Fruit fly (Drosophila melanogaster) whole organism, adult: Measurements from ENCODE around the gene CG3199.

Experiments
- CG11617 ChIP-seq: fragments of 200-800 bp; sonication (Bioruptor generic); optimal IDR thresholded peaks from 2 replicates; lab custom pipeline; 2017; ENCODE audit warnings: mild to moderate bottlenecking, missing biosample characterization, missing genetic modification reagents, missing genetic modification characterization
- CG12768 ChIP-seq: fragments of 200-800 bp; sonication (Bioruptor generic); optimal IDR thresholded peaks from 2 replicates; lab custom pipeline; 2017; ENCODE audit warnings: missing biosample characterization, missing genetic modification characterization, mild to moderate bottlenecking, moderate library complexity, missing genetic modification reagents
- CG14711 ChIP-seq: fragments of 200-800 bp; sonication (Bioruptor generic); optimal IDR thresholded peaks from 2 replicates; lab custom pipeline; 2018; ENCODE audit warnings: missing biosample characterization, mild to moderate bottlenecking, missing genetic modification characterization, moderate library complexity
- CG7045 ChIP-seq: fragments of 200-800 bp; sonication (Bioruptor generic); optimal IDR thresholded peaks from 2 replicates; lab custom pipeline; 2017; ENCODE audit warnings: missing biosample characterization, mild to moderate bottlenecking, missing genetic modification characterization
- CG7101 ChIP-seq: fragments of 200-800 bp; sonication (Bioruptor generic); optimal IDR thresholded peaks from 2 replicates; lab custom pipeline; 2018; ENCODE audit warnings: missing biosample characterization, mild to moderate bottlenecking, missing genetic modification characterization, moderate library complexity
- bab1 ChIP-seq: fragments of 200-800 bp; sonication (Bioruptor generic); optimal IDR thresholded peaks from 3 replicates; lab custom pipeline; 2019; ENCODE audit warnings: missing biosample characterization, mild to moderate bottlenecking, missing genetic modification characterization, moderate library complexity
- kay ChIP-seq: fragments of 200-800 bp; sonication (Bioruptor generic); peaks from one replicate; lab custom pipeline; 2016; ENCODE audit warnings: missing biosample characterization, missing genetic modification characterization, borderline replicate concordance
- ovo ChIP-seq: fragments of 200-800 bp; sonication (Bioruptor generic); optimal IDR thresholded peaks from 2 replicates; lab custom pipeline; 2016; ENCODE audit warnings: missing biosample characterization, missing genetic modification characterization
- pad ChIP-seq: fragments of 200-800 bp; sonication (Bioruptor generic); optimal IDR thresholded peaks from 3 replicates; lab custom pipeline; 2017; ENCODE audit warnings: missing biosample characterization, missing genetic modification characterization, mild to moderate bottlenecking, moderate library complexity, missing genetic modification reagents
- tj ChIP-seq: fragments of 200-800 bp; sonication (Bioruptor generic); optimal IDR thresholded peaks from 3 replicates; lab custom pipeline; 2017; ENCODE audit warnings: missing biosample characterization, mild to moderate bottlenecking, missing genetic modification characterization, moderate library complexity

DNA sequence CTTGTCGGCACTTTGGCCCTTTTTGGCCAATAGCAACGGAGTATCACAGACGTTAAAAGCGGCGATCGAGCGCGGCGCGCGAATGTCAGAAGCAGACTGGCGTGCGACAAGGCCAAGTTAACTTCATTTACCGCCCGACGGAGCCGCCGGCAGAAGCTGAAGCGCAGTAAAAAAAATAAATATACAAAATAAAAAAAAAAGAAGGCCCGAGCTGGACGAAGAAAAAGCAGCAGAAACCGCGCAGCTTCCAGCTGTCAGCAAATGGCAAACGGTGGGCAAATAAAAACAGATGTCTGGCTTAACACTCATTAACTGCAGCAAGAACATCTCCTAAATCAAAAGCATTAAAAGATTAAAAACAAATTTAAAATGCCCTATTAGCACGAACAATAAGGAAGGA, 30.5 kb upstream of the CG3199 start, which contains the start of gene CG14356:
- TF ChIP-seq bab1 (no peak), pad (no peak), ovo (GFP tag; lab: Kevin White, UChicago) (no peak), CG7045 (GFP tag; lab: Kevin White, UChicago) (no peak), tj (GFP tag; lab: Kevin White, UChicago) (no peak), CG11617 (no peak), CG14711 (no peak), CG12768 (GFP tag; lab: Kevin White, UChicago) (no peak), CG7101 (tag; lab: Kevin White, UChicago) (no peak), kay (GFP tag; lab: Kevin White, UChicago) (no peak)
